Worm (Caenorhabditis elegans): Measurements from ENCODE around the gene F08G12.3.
A peak's percentile ranks its signal among the peaks of the same experiment; 100 is the strongest.

Gene F08G12.3

ce11 chrX:11339375-11339924, 39.4 kb downstream of the F08G12.3 start, which contains the start of gene aco-1:
Gene aco-1, plus strand, starts transcription at chrX:11339874.
- peak; percentile 35 for TF ChIP-seq efl-3 (GFP tag; optimal IDR thresholded peaks at IDR 0.05)
- no peak for TF ChIP-seq jun-1 (tag; optimal IDR thresholded peaks at IDR 0.05)
- TF ChIP-seq ztf-11 (tag; optimal IDR thresholded peaks at IDR 0.05) = no peak
- peak; percentile 27 to 31 for TF ChIP-seq efl-1 (optimal IDR thresholded peaks at IDR 0.05)
- no peak for TF ChIP-seq efl-1 (GFP tag; optimal IDR thresholded peaks at IDR 0.05 in 1 of 2)
- no peak for TF ChIP-seq sup-37 (GFP tag; optimal IDR thresholded peaks at IDR 0.05)
- peak; percentile 78 for TF ChIP-seq lin-14 (GFP tag; optimal IDR thresholded peaks at IDR 0.05)
- 0 out of 2 replicates have a peak, but pooled peaks have one; percentile 33 for TF ChIP-seq nhr-19 (GFP tag; conservative IDR thresholded peaks at IDR 0.05)
- TF ChIP-seq nhr-28 (tag; optimal IDR thresholded peaks at IDR 0.05) = no peak
- TF ChIP-seq xbp-1 (tag; optimal IDR thresholded peaks at IDR 0.05) = peak; percentile 24
- no peak for TF ChIP-seq egl-13 (tag; optimal IDR thresholded peaks at IDR 0.05)
- TF ChIP-seq unc-130 (tag; optimal IDR thresholded peaks at IDR 0.05) = peak; percentile 47
- no peak for TF ChIP-seq grh-1 (GFP tag; IDR thresholded peaks at IDR 0.05)
- peak; percentile 69 for TF ChIP-seq elt-2 (tag; optimal IDR thresholded peaks at IDR 0.05)
- TF ChIP-seq nhr-85 (tag) = peak; percentile 93
- TF ChIP-seq irx-1 (tag; optimal IDR thresholded peaks at IDR 0.05) = no peak
- TF ChIP-seq nhr-90 (tag; optimal IDR thresholded peaks at IDR 0.05; ENCODE audit: poor library complexity) = peak; percentile 73
- peak; percentile 49 for TF ChIP-seq nhr-47 (tag; optimal IDR thresholded peaks at IDR 0.05)
- peak; percentile 50 for TF ChIP-seq mep-1 (tag; optimal IDR thresholded peaks at IDR 0.05)
- peak; percentile 65 for TF ChIP-seq nhr-20 (tag; optimal IDR thresholded peaks at IDR 0.05)
- TF ChIP-seq F16B12.6 (tag; optimal IDR thresholded peaks at IDR 0.05) = peak; percentile 80
- TF ChIP-seq blmp-1 (tag; optimal IDR thresholded peaks at IDR 0.05) = peak; percentile 44
- peak; percentile 24 to 70 for TF ChIP-seq lin-35 (GFP tag; optimal IDR thresholded peaks at IDR 0.05)
- TF ChIP-seq lin-15B (tag; optimal IDR thresholded peaks at IDR 0.05) = no peak
- TF ChIP-seq nhr-76 (tag; optimal IDR thresholded peaks at IDR 0.05) = no peak
- peak; percentile 34 for TF ChIP-seq swsn-7 (tag; optimal IDR thresholded peaks at IDR 0.05)
- no peak for TF ChIP-seq ets-5 (GFP tag; IDR thresholded peaks at IDR 0.05)
- TF ChIP-seq ama-1 (optimal IDR thresholded peaks at IDR 0.05) = no peak
- TF ChIP-seq ceh-82 (tag; optimal IDR thresholded peaks at IDR 0.05) = peak in 1 of 3 experiments; percentile 24
- peak; percentile 60 for TF ChIP-seq rnt-1 (tag; optimal IDR thresholded peaks at IDR 0.05)
- TF ChIP-seq dpl-1 (GFP tag; optimal IDR thresholded peaks at IDR 0.05) = peak in 2 of 3 experiments; percentile 28 to 30
- peak in 1 of 2 experiments; percentile 9 for TF ChIP-seq mdl-1 (tag; optimal IDR thresholded peaks at IDR 0.05)
- peak; percentile 32 for TF ChIP-seq C16A3.4 (tag; optimal IDR thresholded peaks at IDR 0.05)
- TF ChIP-seq elt-3 (tag; optimal IDR thresholded peaks at IDR 0.05) = peak in 2 of 6 experiments; percentile 34 to 40
- TF ChIP-seq dsc-1 (tag; optimal IDR thresholded peaks at IDR 0.05) = no peak
- TF ChIP-seq pqm-1 (tag; optimal IDR thresholded peaks at IDR 0.05) = no peak
- peak; percentile 61 for TF ChIP-seq nhr-71 (tag; optimal IDR thresholded peaks at IDR 0.05)
- TF ChIP-seq lsy-2 (tag; optimal IDR thresholded peaks at IDR 0.05) = peak in 1 of 2 experiments; percentile 54
- peak; percentile 9 for TF ChIP-seq nhr-77 (tag; optimal IDR thresholded peaks at IDR 0.05)
- TF ChIP-seq snu-23 (GFP tag; optimal IDR thresholded peaks at IDR 0.05) = peak; percentile 69

DNA sequence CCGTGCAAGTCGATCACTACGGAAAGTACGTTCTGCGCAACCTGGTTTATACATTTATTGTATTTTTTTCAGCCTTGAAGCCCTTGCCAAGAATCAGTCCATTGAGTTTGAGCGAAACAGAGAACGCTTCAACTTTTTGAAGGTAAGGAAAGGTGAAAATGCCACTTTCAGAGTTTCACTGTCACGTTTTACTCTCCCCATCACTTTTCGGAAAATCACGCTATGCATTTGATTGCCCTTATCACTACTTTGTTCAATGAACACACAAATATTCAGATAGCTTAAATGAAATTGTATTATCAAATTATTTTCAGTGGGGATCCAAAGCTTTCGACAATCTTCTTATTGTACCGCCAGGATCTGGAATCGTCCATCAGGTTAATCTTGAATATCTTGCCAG, 40.4 kb downstream of the F08G12.3 start:
- TF ChIP-seq elt-2 (tag; optimal IDR thresholded peaks at IDR 0.05) = peak; percentile 33
- no peak for TF ChIP-seq efl-1 (optimal IDR thresholded peaks at IDR 0.05)
- peak in 1 of 2 experiments; percentile 73 for TF ChIP-seq efl-1 (GFP tag; optimal IDR thresholded peaks at IDR 0.05 in 1 of 2)
- TF ChIP-seq lin-35 (GFP tag; optimal IDR thresholded peaks at IDR 0.05) = peak in 1 of 2 experiments; percentile 56
- no peak for TF ChIP-seq unc-62 (GFP tag; optimal IDR thresholded peaks at IDR 0.05)
